Worm (Caenorhabditis elegans) whole organism, L1 larva: ENCODE data around the gene prp-8.

Experiments
- ces-1 ChIP-seq: fragments of 150-350 bp; optimal IDR thresholded peaks from 2 replicates; lab custom pipeline; 2014; ENCODE audit warnings: missing biosample characterization, missing genetic modification reagents, missing genetic modification characterization
- fkh-10 ChIP-seq: sonication (generic microtip); optimal IDR thresholded peaks from 2 replicates; lab custom pipeline; 2017; ENCODE audit warnings: missing biosample characterization, missing genetic modification reagents, missing genetic modification characterization
- lin-15B ChIP-seq: fragments of 150-350 bp; sonication (generic microtip); optimal IDR thresholded peaks from 3 replicates; lab custom pipeline; 2014; ENCODE audit warnings: missing biosample characterization, missing genetic modification characterization
- lin-39 ChIP-seq: fragments of 150-350 bp; optimal IDR thresholded peaks from 2 replicates; lab custom pipeline; 2014; ENCODE audit warnings: missing biosample characterization, missing genetic modification reagents, missing genetic modification characterization
- lsy-2 ChIP-seq, 2 experiments: fragments of 150-350 bp; optimal IDR thresholded peaks; 2 replicates each; lab custom pipeline; 2014; ENCODE audit warnings: missing biosample characterization in 2 of 2, missing genetic modification characterization in 2 of 2
- mdl-1 ChIP-seq, 2 experiments: fragments of 150-350 bp; optimal IDR thresholded peaks; 2 replicates each; lab custom pipeline; 2014 to 2017; ENCODE audit warnings: missing biosample characterization in 2 of 2, missing genetic modification characterization in 2 of 2, inconsistent platforms in 1 of 2
- nhr-11 ChIP-seq: fragments of 150-350 bp; optimal IDR thresholded peaks from 2 replicates; lab custom pipeline; 2014; ENCODE audit warnings: missing biosample characterization, missing genetic modification characterization
- nhr-12 ChIP-seq: sonication (generic microtip); optimal IDR thresholded peaks from 2 replicates; lab custom pipeline; 2017; ENCODE audit warnings: missing biosample characterization, missing genetic modification characterization
- nhr-28 ChIP-seq: fragments of 150-350 bp; optimal IDR thresholded peaks from 2 replicates; lab custom pipeline; 2014; ENCODE audit warnings: missing biosample characterization, missing genetic modification characterization
- nhr-76 ChIP-seq: sonication (generic microtip); optimal IDR thresholded peaks from 2 replicates; lab custom pipeline; 2017; ENCODE audit warnings: missing biosample characterization, missing genetic modification characterization
- snpc-4 ChIP-seq: fragments of 150-350 bp; optimal IDR thresholded peaks from 2 replicates; lab custom pipeline; 2014; ENCODE audit warnings: missing biosample characterization, missing genetic modification characterization
- sptf-1 ChIP-seq: fragments of 150-350 bp; optimal IDR thresholded peaks from 2 replicates; lab custom pipeline; 2014; ENCODE audit warnings: missing biosample characterization, missing genetic modification characterization
- ztf-11 ChIP-seq, 2 experiments: sonication (generic microtip); optimal IDR thresholded peaks; 2 replicates each; lab custom pipeline; 2016 to 2017; ENCODE audit warnings: missing genetic modification characterization in 2 of 2, missing biosample characterization in 1 of 2, missing compliant biosample characterization in 1 of 2

DNA sequence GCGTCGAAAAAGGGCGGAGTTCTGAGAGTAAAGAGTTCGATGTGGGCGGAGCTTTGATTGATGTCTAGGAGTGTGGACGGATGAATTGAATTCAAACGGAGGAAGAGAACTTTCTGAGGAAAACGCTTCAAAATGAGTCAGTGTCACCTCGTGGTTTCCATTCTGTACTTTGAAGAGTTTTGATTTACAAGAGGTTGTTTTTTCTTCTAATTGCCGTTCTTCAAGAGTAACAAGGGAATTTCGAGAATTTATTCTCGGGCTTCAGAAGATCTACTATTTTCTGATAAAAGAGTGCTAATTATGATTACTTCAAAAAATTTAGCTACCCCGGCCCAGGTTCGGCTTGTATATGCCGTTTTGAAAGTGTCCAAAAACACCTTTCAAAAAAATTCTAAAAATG is 12.1 kb downstream of the prp-8 start, which contains the start of gene C50C3.12:
- no peak for TF ChIP-seq mdl-1 (tag; optimal IDR thresholded peaks at IDR 0.05; lab: Kevin White, UChicago)
- TF ChIP-seq lin-15B = no peak
- no peak for TF ChIP-seq snpc-4 (tag; lab: Kevin White, UChicago)
- TF ChIP-seq nhr-76 (tag; lab: Kevin White, UChicago) = no peak
- TF ChIP-seq ces-1 (GFP tag; lab: Kevin White, UChicago) = no peak
- no peak for TF ChIP-seq nhr-28
- no peak for TF ChIP-seq ztf-11 (tag; optimal IDR thresholded peaks at IDR 0.05; lab: Kevin White, UChicago)
- TF ChIP-seq sptf-1 (tag; lab: Kevin White, UChicago) = no peak
- TF ChIP-seq lin-39 (tag; lab: Kevin White, UChicago) = no peak
- TF ChIP-seq nhr-11 (tag; lab: Kevin White, UChicago) = no peak
- no peak for TF ChIP-seq fkh-10 (GFP tag; lab: Kevin White, UChicago)
- no peak for TF ChIP-seq nhr-12 (tag; lab: Kevin White, UChicago)
- TF ChIP-seq lsy-2 (tag; optimal IDR thresholded peaks at IDR 0.05; lab: Kevin White, UChicago) = no peak
